Worm (Caenorhabditis elegans) whole organism, L4/young adult: ENCODE measurements around the gene mig-10.

Experiments used
- dao-5 ChIP-seq: sonication (generic microtip); optimal IDR thresholded peaks from 2 replicates; lab custom pipeline; 2016; ENCODE audit warnings: missing genotype, missing genetic modification characterization, moderate library complexity, missing compliant biosample characterization
- him-1 ChIP-seq: sonication (generic microtip); optimal IDR thresholded peaks from 2 replicates; lab custom pipeline; 2016; ENCODE audit warnings: missing genotype, missing genetic modification reagents, missing genetic modification characterization, missing compliant biosample characterization

- TF ChIP-seq dao-5 (tag; lab: Kevin White, UChicago) (no peak), him-1 (tag; lab: Kevin White, UChicago) (no peak)
These were observed 36.1 kb upstream of the mig-10 start, which contains the start of gene C02F5.12 for ce11 chrIII:8242809-8243208.
